Fruit fly (Drosophila melanogaster): ENCODE data around the gene CG32536.
A peak's percentile ranks its signal among the peaks of the same experiment; 100 is the strongest.

Gene CG32536

DNA sequence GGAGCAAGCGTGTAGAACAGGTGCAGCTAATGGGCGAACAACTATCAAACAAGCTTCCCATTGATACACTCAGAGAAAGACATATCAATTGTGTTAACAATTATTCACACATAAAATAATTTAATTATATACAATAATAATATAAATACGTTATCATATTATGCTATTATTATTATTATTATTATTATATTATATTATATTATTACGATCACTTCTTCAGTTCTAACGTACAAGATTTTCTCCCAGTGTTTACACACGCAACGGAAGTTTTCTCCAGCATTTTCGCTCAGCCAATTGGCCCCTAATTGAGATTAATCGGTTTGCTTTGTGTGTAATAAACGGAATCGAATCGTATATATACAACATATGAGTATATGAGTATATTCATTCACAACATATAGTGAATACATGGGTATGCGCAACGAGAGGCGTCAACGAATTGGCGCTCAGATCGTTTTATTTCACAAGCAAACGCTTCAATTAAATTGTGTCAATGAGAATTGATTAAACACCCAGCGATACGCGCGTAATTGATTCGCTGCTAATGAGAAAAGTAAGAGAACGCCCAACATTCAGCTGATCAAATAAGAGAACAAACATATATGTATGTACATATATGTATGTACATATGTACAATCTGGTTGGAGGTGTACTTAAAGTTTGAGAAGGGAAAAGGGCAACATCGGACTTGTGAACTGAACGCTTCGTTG, 40.5 kb upstream of the CG32536 start (continued):
- no peak for TF ChIP-seq BEAF-32 (GFP tag; optimal IDR thresholded peaks at IDR 0.05)
- no peak for TF ChIP-seq ro (GFP tag; IDR thresholded peaks at IDR 0.05)
- peak; percentile 30 for TF ChIP-seq mirr (GFP tag; optimal IDR thresholded peaks at IDR 0.05)
- no peak for TF ChIP-seq kni (GFP tag; optimal IDR thresholded peaks at IDR 0.05)
- peak; percentile 59 for TF ChIP-seq gsb-n (tag; optimal IDR thresholded peaks at IDR 0.05)
- TF ChIP-seq so (GFP tag; IDR thresholded peaks at IDR 0.05), result 0 out of 3 replicates have a peak, but pooled peaks have one; percentile 40
- peak; percentile 74 for TF ChIP-seq CG3281 (GFP tag; optimal IDR thresholded peaks at IDR 0.05)
- TF ChIP-seq emc (GFP tag; optimal IDR thresholded peaks at IDR 0.05), result no peak
- no peak for TF ChIP-seq YL-1 (GFP tag; optimal IDR thresholded peaks at IDR 0.05)
- TF ChIP-seq ftz-f1 (GFP tag; optimal IDR thresholded peaks at IDR 0.05), result no peak
- no peak for TF ChIP-seq NC2α (GFP tag; optimal IDR thresholded peaks at IDR 0.05)
- no peak for TF ChIP-seq CG3838 (GFP tag; optimal IDR thresholded peaks at IDR 0.05)
- TF ChIP-seq CG33213 (GFP tag; optimal IDR thresholded peaks at IDR 0.05), result no peak
- TF ChIP-seq schlank (tag; optimal IDR thresholded peaks at IDR 0.05), result no peak
- peak; percentile 70 for TF ChIP-seq CG9727 (GFP tag; optimal IDR thresholded peaks at IDR 0.05)
- no peak for TF ChIP-seq lov (optimal IDR thresholded peaks at IDR 0.05)
- no peak for TF ChIP-seq lov (GFP tag; IDR thresholded peaks at IDR 0.05)
- TF ChIP-seq Neu2 (GFP tag; optimal IDR thresholded peaks at IDR 0.05; ENCODE audit: borderline replicate concordance), result no peak
- no peak for TF ChIP-seq Sin3A (optimal IDR thresholded peaks at IDR 0.05)
- no peak for TF ChIP-seq klu (GFP tag; IDR thresholded peaks at IDR 0.05)
- TF ChIP-seq CG15514 (GFP tag; optimal IDR thresholded peaks at IDR 0.05), result peak; percentile 30
- no peak for TF ChIP-seq chif (GFP tag; optimal IDR thresholded peaks at IDR 0.05)
- no peak for TF ChIP-seq Elba2 (GFP tag; optimal IDR thresholded peaks at IDR 0.05)
- no peak for TF ChIP-seq sna (GFP tag; IDR thresholded peaks at IDR 0.05; ENCODE audit: partially characterized antibody)
- TF ChIP-seq gro (GFP tag; optimal IDR thresholded peaks at IDR 0.05), result no peak
- TF ChIP-seq chn (GFP tag; optimal IDR thresholded peaks at IDR 0.05), result no peak
- TF ChIP-seq CG6654 (GFP tag; optimal IDR thresholded peaks at IDR 0.05), result peak; percentile 22
- TF ChIP-seq CG16815 (GFP tag; optimal IDR thresholded peaks at IDR 0.05), result no peak
- peak; percentile 39 for TF ChIP-seq run (tag; optimal IDR thresholded peaks at IDR 0.05)
- TF ChIP-seq Drgx (GFP tag; IDR thresholded peaks at IDR 0.05), result 0 out of 2 replicates have a peak, but pooled peaks have one; percentile 10
- no peak for TF ChIP-seq Lim3 (GFP tag; IDR thresholded peaks at IDR 0.05)
- no peak for TF ChIP-seq inv (GFP tag; IDR thresholded peaks at IDR 0.05; ENCODE audit: partially characterized antibody)
- peak; percentile 57 for TF ChIP-seq CG34376 (GFP tag; optimal IDR thresholded peaks at IDR 0.05)
- no peak for TF ChIP-seq CG16813 (GFP tag; IDR thresholded peaks at IDR 0.05; ENCODE audit: partially characterized antibody)
- TF ChIP-seq sens (GFP tag), result no peak
- 0 out of 2 replicates have a peak, but pooled peaks have one; percentile 28 for TF ChIP-seq Taf1 (GFP tag; IDR thresholded peaks at IDR 0.05)
- no peak for TF ChIP-seq Optix (GFP tag; IDR thresholded peaks at IDR 0.05)
- peak; percentile 44 for TF ChIP-seq Nf-YB (GFP tag; optimal IDR thresholded peaks at IDR 0.05)
- TF ChIP-seq grn (GFP tag; optimal IDR thresholded peaks at IDR 0.05), result no peak
- no peak for TF ChIP-seq CG7271 (tag; optimal IDR thresholded peaks at IDR 0.05)
- no peak for TF ChIP-seq nau (GFP tag; optimal IDR thresholded peaks at IDR 0.05)
- TF ChIP-seq scrt (GFP tag; optimal IDR thresholded peaks at IDR 0.05), result peak; percentile 37
- no peak for TF ChIP-seq CG11456 (GFP tag; IDR thresholded peaks at IDR 0.05)
- TF ChIP-seq CG15073 (GFP tag; optimal IDR thresholded peaks at IDR 0.05), result no peak
- no peak for TF ChIP-seq Dip3 (GFP tag; optimal IDR thresholded peaks at IDR 0.05)
- no peak for TF ChIP-seq CG8290 (GFP tag; optimal IDR thresholded peaks at IDR 0.05)
- TF ChIP-seq CG8290 (tag; optimal IDR thresholded peaks at IDR 0.05), result no peak
- no peak for TF ChIP-seq Kr (GFP tag; optimal IDR thresholded peaks at IDR 0.05)
- TF ChIP-seq HLH4C (GFP tag; IDR thresholded peaks at IDR 0.05; ENCODE audit: partially characterized antibody), result no peak
- TF ChIP-seq CG11504 (tag; optimal IDR thresholded peaks at IDR 0.05), result peak; percentile 74
- TF ChIP-seq trem (tag; optimal IDR thresholded peaks at IDR 0.05), result peak; percentile 39

Data from whole organism, embryonic.